Fruit fly (Drosophila melanogaster) ovary, adult (tissue): ENCODE measurements around the gene Amt.

Experiments
- CG17801 ChIP-seq: fragments of 200-800 bp; optimal IDR thresholded peaks from 2 replicates; lab custom pipeline; 2019; ENCODE audit warnings: missing biosample characterization, mild to moderate bottlenecking, missing genetic modification characterization, moderate library complexity; ENCODE audit not compliant: partially characterized antibody

The Amt gene

DNA sequence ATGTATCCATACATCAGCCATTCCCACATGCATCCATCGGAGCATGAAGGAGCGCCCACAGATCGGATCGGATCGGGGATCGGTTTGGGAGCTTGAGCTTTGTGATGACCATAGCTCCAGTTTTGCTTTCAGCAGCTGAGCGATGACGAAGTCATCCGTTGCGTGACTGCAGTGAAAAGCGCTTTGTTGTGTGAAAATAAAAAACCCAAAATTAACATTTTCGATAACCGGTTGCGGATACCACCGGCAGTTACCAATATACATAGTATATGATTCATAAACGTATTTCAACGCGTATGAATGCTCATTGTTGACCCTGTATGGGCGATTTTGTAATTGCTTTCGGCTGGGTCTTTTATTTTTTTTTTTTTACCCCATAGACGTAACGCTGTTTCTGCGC is 43.7 kb downstream of the Amt start:
- TF ChIP-seq CG17801 (GFP tag; lab: Kevin White, UChicago) = no peak

dm6 chr3R:15198052-15198793 is 50.7 kb downstream of the Amt start:
- TF ChIP-seq CG17801 (GFP tag; lab: Kevin White, UChicago) = peak; percentile 13

DNA sequence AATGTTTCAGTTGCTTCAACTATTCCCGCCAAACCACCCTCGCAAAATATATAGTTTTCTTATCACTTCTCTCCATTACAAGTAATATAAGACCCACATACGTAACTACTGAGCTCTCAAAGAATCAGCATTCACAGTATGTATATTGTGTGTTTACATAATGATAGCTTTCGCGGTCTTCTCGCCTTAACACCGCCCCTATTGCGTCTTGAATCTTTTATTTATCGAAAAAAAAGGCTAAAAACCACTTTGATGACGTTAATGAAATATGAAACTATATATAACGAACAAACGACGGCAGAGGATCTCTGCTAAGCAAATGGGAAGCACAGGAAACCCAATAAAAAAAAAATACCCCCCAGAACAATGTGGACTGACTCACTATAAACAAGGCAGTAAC is 51.6 kb downstream of the Amt start:
- TF ChIP-seq CG17801 (GFP tag; lab: Kevin White, UChicago) = no peak
